Worm (Caenorhabditis elegans): Measurements from ENCODE around the gene his-48.

his-48 gene

DNA sequence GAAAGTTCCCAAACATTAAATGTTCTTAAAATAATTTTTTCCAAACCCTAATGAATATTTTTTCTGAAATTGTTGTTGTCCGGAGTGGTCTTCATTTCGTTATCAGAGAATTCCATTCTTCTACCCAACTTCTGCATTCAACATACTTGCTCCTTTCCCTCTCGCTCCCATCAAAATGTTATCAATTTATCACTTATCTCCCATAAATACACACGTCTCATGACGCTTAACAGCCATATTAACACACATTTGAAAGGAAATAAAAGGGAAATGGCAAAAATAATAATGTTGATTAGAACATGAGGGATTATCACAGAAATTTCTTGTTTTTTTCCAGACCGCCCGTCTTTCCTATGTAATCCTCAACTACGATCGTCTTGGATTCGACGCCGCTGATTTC, 35.6 kb upstream of the his-48 start:
- TF ChIP-seq ttx-3 (tag; optimal IDR thresholded peaks at IDR 0.05) (no peak), pax-1 (tag; optimal IDR thresholded peaks at IDR 0.05) (no peak), elt-2 (tag; optimal IDR thresholded peaks at IDR 0.05) (peak; percentile 54)

DNA sequence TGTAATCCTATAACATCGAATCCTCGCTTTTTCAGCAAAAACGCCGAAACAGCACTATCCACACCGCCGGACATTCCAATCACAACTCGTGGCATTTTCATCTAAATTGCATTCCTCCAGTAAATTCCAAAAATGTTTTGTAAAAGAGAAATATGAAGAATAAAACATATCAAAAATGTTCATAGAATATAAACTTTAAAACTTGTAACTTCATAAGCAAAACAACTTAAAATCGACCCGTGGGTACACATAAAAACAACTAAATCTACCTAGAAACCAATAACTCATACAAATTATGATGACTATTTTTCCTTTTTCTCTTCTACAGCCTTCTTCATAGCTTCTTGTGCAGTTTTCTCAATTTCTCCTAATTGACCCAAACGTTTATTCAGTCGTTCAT, 27.8 kb upstream of the his-48 start, which contains the start of gene mttu-1:
Gene mttu-1 (minus strand): TSS at position 101 of the 400 bp plus-strand sequence.
- no peak for TF ChIP-seq ceh-18 (tag; optimal IDR thresholded peaks at IDR 0.05)
- no peak for TF ChIP-seq pag-3 (tag; optimal IDR thresholded peaks at IDR 0.05; ENCODE audit: borderline replicate concordance)
- no peak for TF ChIP-seq ref-2 (tag; optimal IDR thresholded peaks at IDR 0.05)
- TF ChIP-seq Y22D7AL.16 (tag; optimal IDR thresholded peaks at IDR 0.05), result no peak

DNA sequence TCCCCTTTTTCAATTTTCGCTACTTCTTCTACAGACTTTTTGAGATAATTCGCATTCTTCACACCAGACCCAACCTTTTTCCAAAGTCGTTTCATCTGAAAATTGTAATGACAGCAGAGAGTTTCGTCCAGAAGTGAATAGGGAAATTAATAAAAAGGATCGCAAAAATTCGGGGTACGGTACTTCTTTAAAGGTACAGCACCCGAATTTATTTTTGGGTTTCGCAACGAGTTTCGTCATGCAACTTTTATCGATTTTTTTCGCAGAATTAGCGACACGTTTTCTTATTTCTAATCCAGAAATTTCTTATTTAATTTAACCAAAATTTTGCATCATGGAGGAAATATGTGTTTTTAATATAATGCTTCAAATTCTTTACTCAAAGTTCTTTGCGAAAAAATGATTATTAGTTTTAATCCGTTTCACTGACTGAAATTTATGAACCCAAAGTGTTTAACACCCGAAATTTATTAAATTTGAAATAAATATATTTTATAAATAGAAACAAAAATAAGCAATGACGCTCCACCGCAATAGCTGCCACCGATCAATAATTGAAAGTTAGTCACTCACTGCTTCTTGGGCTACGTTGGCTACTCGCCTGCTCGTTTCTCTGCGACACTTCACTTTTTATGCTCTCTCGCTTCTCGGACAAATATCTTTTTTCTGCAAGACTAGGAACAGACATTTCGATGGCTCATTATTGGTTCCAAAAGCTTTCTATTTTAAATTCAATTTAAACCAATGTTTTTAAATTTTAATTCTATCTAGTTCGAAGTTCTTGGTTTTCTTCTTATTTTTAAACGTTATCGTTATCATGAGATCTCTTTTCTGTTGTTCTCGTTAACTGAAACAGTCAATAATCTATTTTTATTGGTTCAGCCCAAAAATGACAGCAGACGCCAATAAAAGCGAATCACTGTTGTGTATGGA, 26.1 kb upstream of the his-48 start, which contains the start of the genes B0035.15 and dnj-1:
Gene B0035.15 (minus strand): TSS at position 99 of the 933 bp plus-strand sequence.
Gene dnj-1 (plus strand): TSS at position 883 of the 933 bp plus-strand sequence.
- no peak for TF ChIP-seq npax-4 (tag; optimal IDR thresholded peaks at IDR 0.05)
- TF ChIP-seq T23F11.4 (GFP tag; optimal IDR thresholded peaks at IDR 0.05), result no peak
- no peak for TF ChIP-seq ceh-31 (tag; optimal IDR thresholded peaks at IDR 0.05)
- peak; percentile 56 for TF ChIP-seq unc-42 (tag; optimal IDR thresholded peaks at IDR 0.05)
- peak; percentile 11 for TF ChIP-seq nfya-1 (tag; optimal IDR thresholded peaks at IDR 0.05)
- no peak for TF ChIP-seq hlh-6 (tag; optimal IDR thresholded peaks at IDR 0.05)
- no peak for TF ChIP-seq sox-4 (tag; optimal IDR thresholded peaks at IDR 0.05)
- TF ChIP-seq tbx-2 (tag; optimal IDR thresholded peaks at IDR 0.05), result peak; percentile 21
- TF ChIP-seq ceh-48 (tag; optimal IDR thresholded peaks at IDR 0.05), result peak; percentile 71

DNA sequence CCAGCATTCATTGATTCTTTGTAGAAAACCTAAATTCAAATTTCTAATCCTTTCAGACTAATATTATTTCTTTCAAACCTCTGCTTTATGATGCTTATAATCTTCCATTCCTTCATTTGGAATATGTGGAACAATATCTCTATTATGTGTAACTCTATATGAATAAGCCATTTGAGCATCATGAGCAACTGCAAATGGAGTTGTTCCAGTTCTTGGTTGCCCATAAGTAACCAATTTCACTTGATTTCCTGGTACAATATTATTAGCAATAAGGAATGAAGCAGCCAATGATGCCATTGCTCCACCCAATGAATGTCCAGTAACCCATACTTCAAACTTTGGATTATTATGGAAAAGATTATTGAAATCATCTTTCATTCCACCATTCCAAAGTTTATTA, 19.6 kb upstream of the his-48 start:
- TF ChIP-seq tbx-7 (tag; optimal IDR thresholded peaks at IDR 0.05), result no peak
- no peak for TF ChIP-seq unc-86 (tag; optimal IDR thresholded peaks at IDR 0.05)
- TF ChIP-seq ahr-1 (tag; optimal IDR thresholded peaks at IDR 0.05), result no peak
- no peak for TF ChIP-seq K02D7.2 (tag; optimal IDR thresholded peaks at IDR 0.05)
- TF ChIP-seq ceh-31 (tag; optimal IDR thresholded peaks at IDR 0.05), result no peak
- no peak for TF ChIP-seq pqm-1 (tag; optimal IDR thresholded peaks at IDR 0.05)
- no peak for TF ChIP-seq dmd-4 (tag; optimal IDR thresholded peaks at IDR 0.05; ENCODE audit: borderline replicate concordance)
- TF ChIP-seq ceh-34 (tag; optimal IDR thresholded peaks at IDR 0.05), result no peak
- TF ChIP-seq ceh-18 (tag; optimal IDR thresholded peaks at IDR 0.05), result no peak
- TF ChIP-seq odd-2 (tag; optimal IDR thresholded peaks at IDR 0.05), result no peak
- TF ChIP-seq rnt-1 (tag; optimal IDR thresholded peaks at IDR 0.05), result no peak
- TF ChIP-seq Y22D7AL.16 (tag; optimal IDR thresholded peaks at IDR 0.05), result no peak
- no peak for TF ChIP-seq zip-5 (tag; optimal IDR thresholded peaks at IDR 0.05)
- TF ChIP-seq ceh-19 (GFP tag; optimal IDR thresholded peaks at IDR 0.05), result no peak
- TF ChIP-seq pha-4 (tag; optimal IDR thresholded peaks at IDR 0.05), result no peak
- TF ChIP-seq ets-4 (tag; optimal IDR thresholded peaks at IDR 0.05), result no peak

- no peak for TF ChIP-seq C38D4.7 (GFP tag; optimal IDR thresholded peaks at IDR 0.05)
- TF ChIP-seq hlh-6 (tag; optimal IDR thresholded peaks at IDR 0.05), result no peak
- no peak for TF ChIP-seq ref-2 (tag; optimal IDR thresholded peaks at IDR 0.05)
- no peak for TF ChIP-seq ceh-19 (GFP tag; optimal IDR thresholded peaks at IDR 0.05)
- no peak for TF ChIP-seq nhr-232 (tag; optimal IDR thresholded peaks at IDR 0.05)
- TF ChIP-seq odd-2 (tag; optimal IDR thresholded peaks at IDR 0.05), result no peak
These were observed 18.0 kb upstream of the his-48 start, which contains the start of gene B0035.13 for ce11 chrIV:11306548-11306947. TSS of gene B0035.13 (minus strand) at chrIV:11306720.

- TF ChIP-seq lim-6 (tag; optimal IDR thresholded peaks at IDR 0.05) (no peak), sox-4 (tag; optimal IDR thresholded peaks at IDR 0.05) (no peak), zip-5 (tag; optimal IDR thresholded peaks at IDR 0.05) (no peak), pha-2 (tag; optimal IDR thresholded peaks at IDR 0.05) (no peak)
These were observed 16.8 kb upstream of the his-48 start for ce11 chrIV:11307770-11308169.
